Worm (Caenorhabditis elegans): ENCODE measurements around the gene tub-1.

tub-1 gene

DNA sequence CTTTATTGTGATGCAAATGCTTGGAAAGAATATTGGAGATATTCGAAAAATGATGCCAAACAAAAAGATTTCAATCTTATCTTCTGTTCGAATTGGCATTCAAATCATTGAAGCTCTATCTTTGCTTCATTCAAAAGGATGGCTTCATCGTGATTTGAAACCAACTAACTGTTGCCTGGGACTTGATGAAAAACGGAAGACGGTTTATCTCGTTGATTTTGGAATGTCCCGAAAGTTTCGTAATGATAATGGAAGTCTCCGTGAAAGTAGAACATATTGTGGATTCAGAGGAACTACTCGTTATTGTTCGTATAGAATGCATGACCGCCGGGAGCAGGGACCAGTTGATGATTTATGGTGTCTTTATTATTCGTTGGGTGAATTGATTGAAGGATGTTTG is 17.4 kb upstream of the tub-1 start:
- TF ChIP-seq T23F11.4 (GFP tag; optimal IDR thresholded peaks at IDR 0.05) (no peak), tbx-7 (tag; optimal IDR thresholded peaks at IDR 0.05) (no peak), ceh-2 (tag; optimal IDR thresholded peaks at IDR 0.05) (no peak), F13H6.1 (tag; optimal IDR thresholded peaks at IDR 0.05) (no peak), unc-42 (tag; optimal IDR thresholded peaks at IDR 0.05) (no peak), tbx-2 (tag; optimal IDR thresholded peaks at IDR 0.05) (no peak), elt-4 (tag; optimal IDR thresholded peaks at IDR 0.05) (no peak), unc-86 (tag; optimal IDR thresholded peaks at IDR 0.05) (no peak), ceh-48 (tag; optimal IDR thresholded peaks at IDR 0.05) (no peak), lin-11 (tag; optimal IDR thresholded peaks at IDR 0.05) (no peak), pat-9 (tag; optimal IDR thresholded peaks at IDR 0.05) (no peak)

DNA sequence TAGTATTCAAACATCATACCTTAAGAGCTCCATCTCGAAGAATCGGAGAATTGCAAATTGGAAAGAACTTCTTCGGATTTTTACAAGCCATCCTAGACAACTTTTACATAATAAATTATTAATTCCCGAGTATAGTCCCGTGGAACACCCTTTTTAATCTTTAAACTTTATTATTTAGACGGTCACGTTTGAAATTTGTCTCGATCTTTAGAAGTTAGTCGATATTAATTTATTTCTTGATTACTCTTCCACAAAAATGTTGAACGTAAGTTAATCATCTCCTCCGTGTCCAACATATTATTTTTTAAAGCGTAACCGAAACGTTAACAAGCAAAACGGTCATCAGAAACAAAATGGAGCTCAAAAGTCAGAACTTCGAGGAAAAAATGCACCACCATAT is 16.7 kb upstream of the tub-1 start, which contains the start of the genes decr-1.3 and T05C12.1:
Gene decr-1.3, minus strand, starts transcription at position 101 of the 400 bp plus-strand sequence.
Gene T05C12.1, plus strand, starts transcription at position 232 of the 400 bp plus-strand sequence.
- TF ChIP-seq pha-2 (tag; optimal IDR thresholded peaks at IDR 0.05) = no peak
- TF ChIP-seq ceh-22 (tag; optimal IDR thresholded peaks at IDR 0.05) = no peak
- no peak for TF ChIP-seq mec-3 (tag; optimal IDR thresholded peaks at IDR 0.05; ENCODE audit: borderline replicate concordance)
- no peak for TF ChIP-seq pros-1 (tag; optimal IDR thresholded peaks at IDR 0.05)
- no peak for TF ChIP-seq ceh-6 (GFP tag; optimal IDR thresholded peaks at IDR 0.05)
- TF ChIP-seq ets-4 (tag; optimal IDR thresholded peaks at IDR 0.05) = no peak
- TF ChIP-seq unc-42 (tag; optimal IDR thresholded peaks at IDR 0.05) = no peak
- no peak for TF ChIP-seq unc-3 (GFP tag; conservative IDR thresholded peaks at IDR 0.05)
- no peak for TF ChIP-seq unc-3 (tag; optimal IDR thresholded peaks at IDR 0.05)
- TF ChIP-seq ref-2 (tag; optimal IDR thresholded peaks at IDR 0.05) = no peak

DNA sequence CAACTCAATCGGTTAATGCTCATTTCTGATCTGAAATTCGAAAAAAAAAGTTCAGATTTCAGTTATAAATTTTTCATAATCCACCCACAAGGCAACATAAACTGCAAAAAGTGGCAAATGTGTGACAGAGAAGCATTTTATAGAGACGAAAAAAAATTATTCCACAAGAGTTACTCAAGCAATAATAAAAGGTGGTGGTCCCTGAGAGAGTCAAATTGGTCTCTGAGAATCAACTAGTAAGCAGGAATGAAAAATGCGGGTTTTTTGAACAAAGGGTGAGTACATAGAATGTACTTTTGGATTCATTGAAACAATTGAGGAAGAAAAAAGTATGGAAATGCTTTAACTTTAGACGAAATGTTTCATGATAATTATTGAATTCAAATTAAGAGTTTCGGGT is 13.6 kb upstream of the tub-1 start, which contains the start of gene T05C12.11:
Gene T05C12.11, minus strand, starts transcription at position 101 of the 400 bp plus-strand sequence.
- TF ChIP-seq ahr-1 (tag; optimal IDR thresholded peaks at IDR 0.05) = no peak

DNA sequence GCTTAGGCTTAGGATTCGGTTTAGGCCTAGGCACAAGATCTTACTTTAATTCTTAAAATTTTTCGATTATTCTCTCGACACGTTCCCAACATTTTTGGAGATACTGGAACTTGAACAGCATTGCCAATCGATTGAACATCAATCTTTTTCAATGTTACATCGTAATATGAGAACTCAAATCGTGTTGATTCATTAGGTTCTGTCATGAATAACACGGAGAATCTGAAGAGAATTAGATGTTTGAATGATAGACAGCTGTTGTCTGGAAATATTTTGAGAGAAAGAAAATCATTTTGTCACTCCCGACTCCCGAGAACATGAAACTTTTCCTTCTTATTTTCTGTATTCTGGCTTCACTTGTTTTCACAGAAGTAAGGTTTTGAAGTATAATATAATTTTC is 12.5 kb upstream of the tub-1 start, which contains the start of gene T05C12.15:
Gene T05C12.15, plus strand, starts transcription at position 301 of the 400 bp plus-strand sequence.
- peak; percentile 20 for TF ChIP-seq unc-55 (GFP tag; optimal IDR thresholded peaks at IDR 0.05)
- no peak for TF ChIP-seq ceh-9 (tag; optimal IDR thresholded peaks at IDR 0.05)

DNA sequence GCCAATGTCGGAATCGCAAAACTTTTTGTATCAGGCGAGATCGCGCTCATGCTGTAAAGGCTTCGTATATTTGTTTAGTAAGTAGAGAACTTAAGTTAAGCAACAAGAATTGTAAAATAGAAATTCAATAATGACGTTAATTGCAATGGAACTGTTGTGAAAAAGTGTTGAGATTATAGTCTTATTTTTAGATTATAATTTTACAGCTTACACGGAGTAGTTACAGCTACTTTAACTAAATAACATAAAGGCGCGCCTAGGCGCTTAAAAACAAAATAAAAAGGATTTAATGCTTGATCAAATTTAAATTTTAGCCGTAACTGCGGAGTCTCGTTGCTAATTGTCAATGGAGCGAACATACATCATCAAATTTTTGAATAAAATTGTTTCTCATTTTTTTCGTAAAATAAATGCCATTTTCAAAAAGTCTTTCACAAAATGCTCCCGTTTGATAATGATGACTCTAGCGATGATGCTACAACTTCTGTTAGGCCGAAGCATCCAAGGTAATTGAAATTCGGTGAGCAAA is 5.4 kb upstream of the tub-1 start, which contains the start of the genes emb-27 and rrf-3:
Gene emb-27, minus strand, starts transcription at position 51 of the 529 bp plus-strand sequence.
Gene rrf-3, plus strand, starts transcription at position 346 of the 529 bp plus-strand sequence.
- TF ChIP-seq unc-42 (tag; optimal IDR thresholded peaks at IDR 0.05) (peak; percentile 98), pax-1 (tag; optimal IDR thresholded peaks at IDR 0.05) (peak; percentile 3), unc-55 (GFP tag; optimal IDR thresholded peaks at IDR 0.05) (peak; percentile 11), tbx-7 (tag; optimal IDR thresholded peaks at IDR 0.05) (no peak), rnt-1 (tag; optimal IDR thresholded peaks at IDR 0.05) (peak; percentile 15), unc-3 (GFP tag; conservative IDR thresholded peaks at IDR 0.05) (no peak), unc-3 (tag; optimal IDR thresholded peaks at IDR 0.05) (no peak)

DNA sequence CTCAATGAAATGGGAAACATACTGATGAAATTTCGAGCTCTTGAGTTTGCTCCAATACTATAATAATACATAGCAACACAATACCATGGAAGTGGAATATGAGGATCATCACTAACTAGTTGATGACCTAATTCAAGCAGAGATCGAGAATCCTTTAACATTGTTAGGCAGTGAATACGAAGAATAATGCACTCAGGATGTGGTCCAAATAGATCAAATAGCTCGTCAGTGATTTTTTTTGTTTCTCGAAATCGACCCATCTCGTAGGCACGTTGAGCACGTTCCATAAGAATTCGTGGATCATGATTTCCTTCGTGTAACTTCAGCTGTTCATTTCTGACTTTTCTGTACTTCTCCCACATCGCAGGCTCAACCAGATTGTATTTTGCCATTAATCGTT is 4.2 kb upstream of the tub-1 start:
- no peak for TF ChIP-seq syd-9 (tag; optimal IDR thresholded peaks at IDR 0.05)
- TF ChIP-seq fkh-10 (GFP tag; optimal IDR thresholded peaks at IDR 0.05) = no peak
- TF ChIP-seq unc-55 (GFP tag; optimal IDR thresholded peaks at IDR 0.05) = no peak
- no peak for TF ChIP-seq nhr-232 (tag; optimal IDR thresholded peaks at IDR 0.05)
- no peak for TF ChIP-seq eyg-1 (tag; optimal IDR thresholded peaks at IDR 0.05)
- TF ChIP-seq K02D7.2 (tag; optimal IDR thresholded peaks at IDR 0.05) = no peak
- TF ChIP-seq tbx-7 (tag; optimal IDR thresholded peaks at IDR 0.05) = no peak
- TF ChIP-seq ceh-14 (tag; optimal IDR thresholded peaks at IDR 0.05) = no peak
- TF ChIP-seq C08G9.2 (tag; optimal IDR thresholded peaks at IDR 0.05) = no peak
- no peak for TF ChIP-seq hlh-13 (GFP tag; optimal IDR thresholded peaks at IDR 0.05)
- no peak for TF ChIP-seq F13H6.1 (tag; optimal IDR thresholded peaks at IDR 0.05)
- no peak for TF ChIP-seq pat-9 (tag; optimal IDR thresholded peaks at IDR 0.05)
- TF ChIP-seq Y22D7AL.16 (tag; optimal IDR thresholded peaks at IDR 0.05) = no peak

All from whole organism, late embryonic.